Fruit fly (Drosophila melanogaster) Kc167 (cell line): Measurements from ENCODE around the gene CG32107.

Experiments
- Sin3A ChIP-seq: fragments of >200 bp; optimal IDR thresholded peaks from 2 replicates; lab custom pipeline; 2018; ENCODE audit warnings: missing external identifiers
- h ChIP-seq: fragments of >200 bp; optimal IDR thresholded peaks from 3 replicates; lab custom pipeline; 2018; ENCODE audit warnings: missing external identifiers
- psq ChIP-seq: fragments of >200 bp; optimal IDR thresholded peaks from 2 replicates; lab custom pipeline; 2017; ENCODE audit warnings: missing external identifiers
- ttk ChIP-seq: sonication (Bioruptor generic); optimal IDR thresholded peaks from 2 replicates; lab custom pipeline; 2017; ENCODE audit warnings: missing external identifiers

dm6 chr3L:12889353-12889820 lies 28.3 kb upstream of the CG32107 start, which contains the start of gene CG43894:
- TF ChIP-seq h (lab: Kevin White, UChicago) (no peak), psq (lab: Kevin White, UChicago) (no peak), Sin3A (lab: Kevin White, UChicago) (no peak), ttk (lab: Kevin White, UChicago) (no peak)
